Fruit fly (Drosophila melanogaster) whole organism, embryonic: Measurements from ENCODE around the gene CG33703.

Experiments
- Bgb ChIP-seq: fragments of 200-800 bp; sonication (Bioruptor generic); IDR thresholded peaks from 2 replicates; pipeline ENCODE4 v1.3.6; 2022; ENCODE audit warnings: missing biosample characterization, missing genetic modification characterization; ENCODE audit not compliant: partially characterized antibody
- CG10959 ChIP-seq: fragments of 200-800 bp; sonication (Bioruptor generic); IDR thresholded peaks from 2 replicates; pipeline ENCODE4 v1.3.6; 2022; ENCODE audit warnings: missing biosample characterization, missing genetic modification characterization
- CG11085 ChIP-seq: fragments of 200-800 bp; sonication (Bioruptor generic); IDR thresholded peaks from 2 replicates; pipeline ENCODE4 v1.3.6; 2022; ENCODE audit warnings: missing biosample characterization, missing genetic modification characterization
- CG12659 ChIP-seq: fragments of 200-800 bp; sonication (Bioruptor generic); optimal IDR thresholded peaks from 3 replicates; lab custom pipeline; 2017; ENCODE audit warnings: mild to moderate bottlenecking, missing biosample characterization, missing genetic modification reagents, missing genetic modification characterization
- CG14050 ChIP-seq: fragments of 200-800 bp; sonication (Bioruptor generic); IDR thresholded peaks from 3 replicates; pipeline ENCODE4 v1.3.6; 2022; ENCODE audit warnings: missing biosample characterization, missing genetic modification characterization
- CG15696 ChIP-seq: fragments of 200-800 bp; sonication (Bioruptor generic); optimal IDR thresholded peaks from 2 replicates; lab custom pipeline; 2019; ENCODE audit warnings: missing biosample characterization, mild to moderate bottlenecking, missing genetic modification characterization, moderate library complexity
- CG17328 ChIP-seq: fragments of 200-800 bp; sonication (Bioruptor generic); IDR thresholded peaks from 2 replicates; pipeline ENCODE4 v1.3.6; 2022; ENCODE audit warnings: missing biosample characterization, missing genetic modification characterization
- CG2116 ChIP-seq: fragments of 200-800 bp; sonication (Bioruptor generic); optimal IDR thresholded peaks from 3 replicates; lab custom pipeline; 2018; ENCODE audit warnings: missing biosample characterization, mild to moderate bottlenecking, missing genetic modification characterization
- CG2678 ChIP-seq: fragments of 200-800 bp; sonication (Bioruptor generic); optimal IDR thresholded peaks from 3 replicates; lab custom pipeline; 2019; ENCODE audit warnings: missing biosample characterization, mild to moderate bottlenecking, missing genetic modification characterization, moderate library complexity
- CG2712 ChIP-seq: fragments of 200-800 bp; optimal IDR thresholded peaks from 3 replicates; lab custom pipeline; 2019; ENCODE audit warnings: missing biosample characterization, mild to moderate bottlenecking, missing genetic modification characterization, moderate library complexity
- CG3065 ChIP-seq: fragments of 200-800 bp; sonication (Bioruptor generic); optimal IDR thresholded peaks from 2 replicates; lab custom pipeline; 2016; ENCODE audit warnings: missing biosample characterization, missing genetic modification characterization
- CG32772 ChIP-seq: fragments of 200-800 bp; sonication (Bioruptor generic); IDR thresholded peaks from 2 replicates; pipeline ENCODE4 v1.3.6; 2022; ENCODE audit warnings: missing biosample characterization, missing genetic modification characterization
- CG3847 ChIP-seq: fragments of 200-800 bp; sonication (Bioruptor generic); IDR thresholded peaks from 2 replicates; pipeline ENCODE4 v1.3.6; 2022; ENCODE audit warnings: missing biosample characterization, missing genetic modification characterization
- CG4404 ChIP-seq: fragments of 200-800 bp; sonication (Bioruptor generic); IDR thresholded peaks from 2 replicates; pipeline ENCODE4 v1.3.6; 2022; ENCODE audit warnings: missing biosample characterization, missing genetic modification characterization
- CG4707 ChIP-seq: fragments of 200-800 bp; sonication (Bioruptor generic); optimal IDR thresholded peaks from 2 replicates; lab custom pipeline; 2018; ENCODE audit warnings: missing biosample characterization, mild to moderate bottlenecking, missing genetic modification characterization, moderate library complexity
- CG4854 ChIP-seq: fragments of 200-800 bp; sonication (Bioruptor generic); optimal IDR thresholded peaks from 2 replicates; lab custom pipeline; 2016; ENCODE audit warnings: missing biosample characterization, missing genetic modification characterization, inconsistent platforms
- CG5953 ChIP-seq: fragments of 200-800 bp; sonication (Bioruptor generic); IDR thresholded peaks from 2 replicates; pipeline ENCODE4 v1.3.6; 2022; ENCODE audit warnings: missing biosample characterization, missing genetic modification characterization
- CG7372 ChIP-seq: fragments of 200-800 bp; sonication (Bioruptor generic); IDR thresholded peaks from 2 replicates; pipeline ENCODE4 v1.3.6; 2022; ENCODE audit warnings: missing biosample characterization, missing genetic modification characterization
- Deaf1 ChIP-seq: fragments of 200-800 bp; optimal IDR thresholded peaks from 3 replicates; lab custom pipeline; 2019; ENCODE audit warnings: missing biosample characterization, mild to moderate bottlenecking, missing genetic modification characterization, moderate library complexity
- Dp ChIP-seq: fragments of 200-800 bp; sonication (Bioruptor generic); optimal IDR thresholded peaks from 2 replicates; lab custom pipeline; 2018; ENCODE audit warnings: missing biosample characterization, mild to moderate bottlenecking, missing genetic modification characterization, moderate library complexity
- ERR ChIP-seq: fragments of 200-800 bp; sonication (Bioruptor generic); optimal IDR thresholded peaks from 2 replicates; lab custom pipeline; 2016; ENCODE audit warnings: missing biosample characterization, missing genetic modification characterization
- Fer1 ChIP-seq: fragments of 200-800 bp; sonication (Bioruptor generic); optimal IDR thresholded peaks from 2 replicates; lab custom pipeline; 2017; ENCODE audit warnings: missing biosample characterization, mild to moderate bottlenecking, missing genetic modification characterization
- Lhr ChIP-seq: fragments of 200-800 bp; sonication (Bioruptor generic); optimal IDR thresholded peaks from 3 replicates; lab custom pipeline; 2017; ENCODE audit warnings: mild to moderate bottlenecking, missing biosample characterization, missing genetic modification reagents, missing genetic modification characterization
- Neu2 ChIP-seq: fragments of 200-800 bp; sonication (Bioruptor generic); optimal IDR thresholded peaks from 3 replicates; lab custom pipeline; 2016; ENCODE audit warnings: missing biosample characterization, missing genetic modification characterization, borderline replicate concordance
- Oaz ChIP-seq: fragments of 200-800 bp; sonication (Bioruptor generic); IDR thresholded peaks from 2 replicates; pipeline ENCODE4 v1.3.6; 2022; ENCODE audit warnings: missing biosample characterization, missing genetic modification characterization
- Pdp1 ChIP-seq, 2 experiments: fragments of 200-800 bp; sonication (Bioruptor generic); optimal IDR thresholded peaks; 3 replicates each; lab custom pipeline; 2016; ENCODE audit warnings: missing biosample characterization in 2 of 2, missing genetic modification characterization in 2 of 2, mild to moderate bottlenecking in 1 of 2, moderate library complexity in 1 of 2
- Tbp ChIP-seq: fragments of >200 bp; optimal IDR thresholded peaks from 2 replicates; lab custom pipeline; 2018; ENCODE audit warnings: missing biosample characterization, missing genetic modification characterization
- abd-A ChIP-seq: fragments of 200-800 bp; sonication (Bioruptor generic); optimal IDR thresholded peaks from 3 replicates; lab custom pipeline; 2019; ENCODE audit warnings: missing biosample characterization, mild to moderate bottlenecking, missing genetic modification characterization, moderate library complexity
- al ChIP-seq: fragments of 200-800 bp; sonication (Bioruptor generic); IDR thresholded peaks from 2 replicates; pipeline ENCODE4 v1.3.6; 2022; ENCODE audit warnings: missing biosample characterization, missing genetic modification characterization
- amos ChIP-seq: fragments of 200-800 bp; sonication (Bioruptor generic); IDR thresholded peaks from 2 replicates; pipeline ENCODE4 v1.3.6; 2022; ENCODE audit warnings: missing biosample characterization, missing genetic modification characterization; ENCODE audit not compliant: partially characterized antibody
- az2 ChIP-seq: fragments of 200-800 bp; sonication (Bioruptor generic); optimal IDR thresholded peaks from 3 replicates; lab custom pipeline; 2016; ENCODE audit warnings: missing biosample characterization, missing genetic modification characterization
- cg ChIP-seq: fragments of 200-800 bp; sonication (Bioruptor generic); optimal IDR thresholded peaks from 3 replicates; lab custom pipeline; 2019; ENCODE audit warnings: missing biosample characterization, mild to moderate bottlenecking, missing genetic modification characterization, moderate library complexity
- cwo ChIP-seq: fragments of 200-800 bp; sonication (Bioruptor generic); optimal IDR thresholded peaks from 3 replicates; lab custom pipeline; 2017; ENCODE audit warnings: missing biosample characterization, missing genetic modification characterization, mild to moderate bottlenecking, moderate library complexity, missing genetic modification reagents
- da ChIP-seq: fragments of 200-800 bp; sonication (Bioruptor generic); optimal IDR thresholded peaks from 2 replicates; lab custom pipeline; 2016; ENCODE audit warnings: missing biosample characterization, missing genetic modification characterization
- dmrt11E ChIP-seq: fragments of 200-800 bp; sonication (Bioruptor generic); optimal IDR thresholded peaks from 3 replicates; lab custom pipeline; 2018; ENCODE audit warnings: missing biosample characterization, mild to moderate bottlenecking, missing genetic modification characterization, moderate library complexity
- fd96Cb ChIP-seq: fragments of 200-800 bp; sonication (Bioruptor generic); optimal IDR thresholded peaks from 2 replicates; lab custom pipeline; 2018; ENCODE audit warnings: missing biosample characterization, mild to moderate bottlenecking, missing genetic modification characterization, moderate library complexity
- ftz-f1 ChIP-seq: fragments of 200-800 bp; sonication (Bioruptor generic); optimal IDR thresholded peaks from 2 replicates; lab custom pipeline; 2016; ENCODE audit warnings: missing biosample characterization, missing genetic modification characterization
- fu2 ChIP-seq: fragments of 200-800 bp; sonication (Bioruptor generic); optimal IDR thresholded peaks from 2 replicates; lab custom pipeline; 2016; ENCODE audit warnings: missing biosample characterization, missing genetic modification characterization
- kah ChIP-seq: fragments of 200-800 bp; sonication (Bioruptor generic); optimal IDR thresholded peaks from 2 replicates; lab custom pipeline; 2018; ENCODE audit warnings: missing biosample characterization, mild to moderate bottlenecking, missing genetic modification characterization
- lov ChIP-seq, 2 experiments: fragments of 200-800 bp in 1 of 2; fragments of >200 bp in 1 of 2; sonication (Bioruptor generic) in 1 of 2; IDR thresholded peaks in 1 of 2; optimal IDR thresholded peaks in 1 of 2; 2 replicates in 1 of 2; 3 replicates in 1 of 2; pipeline versions ENCODE4 v1.3.6 to Lab custom; 2017 to 2022; ENCODE audit warnings: missing biosample characterization in 1 of 2, missing genetic modification characterization in 1 of 2
- rib ChIP-seq: fragments of 200-800 bp; sonication (Bioruptor generic); IDR thresholded peaks from 2 replicates; pipeline ENCODE4 v1.3.6; 2022; ENCODE audit warnings: missing biosample characterization, missing genetic modification characterization
- sc ChIP-seq, 3 experiments: fragments of >200 bp in 2 of 3; fragments of 200-800 bp in 1 of 3; sonication (Bioruptor generic) in 1 of 3; optimal IDR thresholded peaks; 2 replicates in 2 of 3; 3 replicates in 1 of 3; lab custom pipeline; 2017; ENCODE audit warnings: mild to moderate bottlenecking in 1 of 3, missing biosample characterization in 1 of 3, missing genetic modification characterization in 1 of 3, missing genetic modification reagents in 1 of 3
- sd ChIP-seq: fragments of 200-800 bp; sonication (Bioruptor generic); optimal IDR thresholded peaks from 3 replicates; lab custom pipeline; 2018; ENCODE audit warnings: missing biosample characterization, mild to moderate bottlenecking, missing genetic modification characterization, moderate library complexity
- sens ChIP-seq: fragments of 200-800 bp; sonication (Bioruptor generic); peaks from one replicate; lab custom pipeline; 2016; ENCODE audit warnings: missing biosample characterization, missing genetic modification characterization
- seq ChIP-seq: fragments of 200-800 bp; sonication (Bioruptor generic); IDR thresholded peaks from 2 replicates; pipeline ENCODE4 v1.3.6; 2022; ENCODE audit warnings: missing biosample characterization, missing genetic modification characterization
- slbo ChIP-seq: fragments of 200-800 bp; sonication (Bioruptor generic); IDR thresholded peaks from 2 replicates; pipeline ENCODE4 v1.3.6; 2022; ENCODE audit warnings: missing biosample characterization, missing genetic modification characterization
- slp2 ChIP-seq: fragments of 200-800 bp; sonication (Bioruptor generic); optimal IDR thresholded peaks from 2 replicates; lab custom pipeline; 2016; ENCODE audit warnings: missing biosample characterization, missing genetic modification characterization
- tin ChIP-seq: fragments of 200-800 bp; sonication (Bioruptor generic); optimal IDR thresholded peaks from 3 replicates; lab custom pipeline; 2016; ENCODE audit warnings: missing biosample characterization, missing genetic modification characterization
- unpg ChIP-seq: fragments of 200-800 bp; sonication (Bioruptor generic); optimal IDR thresholded peaks from 3 replicates; lab custom pipeline; 2018; ENCODE audit warnings: missing biosample characterization, mild to moderate bottlenecking, missing genetic modification characterization, moderate library complexity
- usp ChIP-seq: fragments of >200 bp; optimal IDR thresholded peaks from 2 replicates; lab custom pipeline; 2017; ENCODE audit warnings: missing biosample characterization, missing genetic modification characterization

CG33703 gene

DNA sequence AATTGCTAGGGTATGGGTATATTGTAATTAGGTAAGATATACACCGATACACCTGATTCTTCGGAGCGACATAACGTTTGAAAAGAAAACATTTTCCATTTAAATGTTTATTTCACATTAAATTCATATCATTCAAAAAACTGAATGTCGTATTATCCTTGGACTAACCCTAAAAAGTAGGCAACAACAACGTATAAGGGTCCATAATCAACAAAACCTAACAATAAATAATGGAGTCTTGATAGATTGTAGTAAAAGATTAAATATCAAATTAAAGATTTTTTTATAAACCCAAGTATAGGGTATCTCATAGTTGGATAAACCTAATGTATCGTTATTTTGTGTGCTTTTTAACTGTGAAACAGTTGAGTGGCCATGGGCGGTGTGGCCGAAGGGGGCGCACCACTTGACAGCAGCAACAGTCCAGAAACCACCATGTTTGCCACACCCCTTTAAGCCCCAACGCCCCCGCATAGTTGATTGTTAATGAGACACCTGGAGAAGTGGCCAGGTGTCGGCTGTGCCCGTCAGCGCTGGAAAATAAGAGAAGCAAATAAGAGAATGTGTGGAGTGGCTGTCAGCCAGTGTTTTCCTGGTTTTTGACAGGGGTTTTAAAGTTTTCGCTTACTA is 44.1 kb downstream of the CG33703 start (continued):
- TF ChIP-seq CG14050 = no peak
- no peak for TF ChIP-seq tin (GFP tag; lab: Kevin White, UChicago)
- no peak for TF ChIP-seq CG4854 (GFP tag; lab: Kevin White, UChicago)
- TF ChIP-seq CG10959 = no peak
- TF ChIP-seq kah = no peak
- no peak for TF ChIP-seq seq (GFP tag; lab: Robert Waterston, UW)
- TF ChIP-seq abd-A (tag; lab: Kevin White, UChicago) = no peak
- no peak for TF ChIP-seq CG3065 (GFP tag; lab: Kevin White, UChicago)
- no peak for TF ChIP-seq CG15696 (tag; lab: Kevin White, UChicago)
- no peak for TF ChIP-seq lov (optimal IDR thresholded peaks at IDR 0.05; lab: Kevin White, UChicago)
- no peak for TF ChIP-seq lov (GFP tag; IDR thresholded peaks at IDR 0.05; lab: Robert Waterston, UW)
- no peak for TF ChIP-seq CG7372 (GFP tag; lab: Robert Waterston, UW)
- peak; percentile 44 for TF ChIP-seq Fer1
- TF ChIP-seq Neu2 (GFP tag; lab: Kevin White, UChicago) = no peak
- no peak for TF ChIP-seq CG2116 (GFP tag; lab: Kevin White, UChicago)
- TF ChIP-seq CG4404 (GFP tag; lab: Robert Waterston, UW) = no peak
- no peak for TF ChIP-seq slp2 (GFP tag; lab: Kevin White, UChicago)
- TF ChIP-seq amos (GFP tag; lab: Robert Waterston, UW) = no peak
- TF ChIP-seq CG17328 (GFP tag; lab: Robert Waterston, UW) = no peak
- TF ChIP-seq Bgb = no peak
- no peak for TF ChIP-seq fu2 (GFP tag; lab: Kevin White, UChicago)
- peak; percentile 82 for TF ChIP-seq sens
- TF ChIP-seq CG3847 = no peak
- no peak for TF ChIP-seq CG11085 (GFP tag; lab: Robert Waterston, UW)
- no peak for TF ChIP-seq Pdp1 (GFP tag; optimal IDR thresholded peaks at IDR 0.05; lab: Kevin White, UChicago)
- TF ChIP-seq CG4707 (GFP tag; lab: Kevin White, UChicago) = no peak
- no peak for TF ChIP-seq Oaz (GFP tag; lab: Robert Waterston, UW)
- TF ChIP-seq da (GFP tag; lab: Kevin White, UChicago) = no peak
- peak; percentile 47 for TF ChIP-seq cwo (GFP tag; lab: Kevin White, UChicago)
- no peak for TF ChIP-seq az2 (GFP tag; lab: Kevin White, UChicago)
- TF ChIP-seq CG2678 (tag; lab: Kevin White, UChicago) = peak; percentile 73
- TF ChIP-seq dmrt11E (tag; lab: Kevin White, UChicago) = no peak
- TF ChIP-seq sc (optimal IDR thresholded peaks at IDR 0.05; lab: Kevin White, UChicago) = no peak
- no peak for TF ChIP-seq sc (GFP tag; optimal IDR thresholded peaks at IDR 0.05; lab: Kevin White, UChicago)
- no peak for TF ChIP-seq ftz-f1
- TF ChIP-seq cg (GFP tag; lab: Kevin White, UChicago) = no peak
- peak; percentile 34 for TF ChIP-seq CG2712 (tag; lab: Kevin White, UChicago)
- no peak for TF ChIP-seq al
- no peak for TF ChIP-seq Deaf1 (tag; lab: Kevin White, UChicago)
- TF ChIP-seq CG32772 (GFP tag; lab: Robert Waterston, UW) = no peak
- no peak for TF ChIP-seq Lhr
- peak; percentile 17 for TF ChIP-seq CG12659 (GFP tag; lab: Kevin White, UChicago)
- no peak for TF ChIP-seq Dp
- TF ChIP-seq ERR (GFP tag; lab: Kevin White, UChicago) = no peak
- TF ChIP-seq CG5953 = no peak
- peak; percentile 35 for TF ChIP-seq slbo
- TF ChIP-seq unpg (GFP tag; lab: Kevin White, UChicago) = no peak
- no peak for TF ChIP-seq sd (tag; lab: Kevin White, UChicago)
- peak; percentile 33 for TF ChIP-seq fd96Cb (tag; lab: Kevin White, UChicago)
- no peak for TF ChIP-seq rib
- TF ChIP-seq usp (GFP tag; lab: Kevin White, UChicago) = no peak
- TF ChIP-seq Tbp (GFP tag; lab: Kevin White, UChicago) = no peak
